Worm (Caenorhabditis elegans): ENCODE data around the gene cpt-2.

ce11 chrIV:11131268-11131667 is 48.2 kb upstream of the cpt-2 start, which contains the start of gene ard-1:
- TF ChIP-seq T22C8.4 (GFP tag; IDR thresholded peaks at IDR 0.05) (no peak), tab-1 (GFP tag; IDR thresholded peaks at IDR 0.05) (no peak)
